Worm (Caenorhabditis elegans) whole organism, L3 larva: Measurements from ENCODE around the gene cnnm-5.

Experiments
- ZK546.5 ChIP-seq: sonication (generic microtip); optimal IDR thresholded peaks from 2 replicates; lab custom pipeline; 2017; ENCODE audit warnings: missing biosample characterization, missing genetic modification characterization
- aly-2 ChIP-seq: fragments of 150-350 bp; optimal IDR thresholded peaks from 2 replicates; lab custom pipeline; 2014; ENCODE audit warnings: missing biosample characterization, missing genetic modification characterization
- ceh-9 ChIP-seq: sonication (generic microtip); optimal IDR thresholded peaks from 2 replicates; lab custom pipeline; 2018; ENCODE audit warnings: missing biosample characterization, missing genetic modification characterization
- egl-27 ChIP-seq: sonication (generic microtip); optimal IDR thresholded peaks from 4 replicates; lab custom pipeline; 2017; ENCODE audit warnings: missing biosample characterization, missing genetic modification reagents, missing genetic modification characterization
- fos-1 ChIP-seq: fragments of 150-350 bp; optimal IDR thresholded peaks from 2 replicates; lab custom pipeline; 2014; ENCODE audit warnings: missing biosample characterization, missing genetic modification characterization
- lin-15B ChIP-seq: fragments of 150-350 bp; optimal IDR thresholded peaks from 2 replicates; lab custom pipeline; 2014; ENCODE audit warnings: missing biosample characterization, missing genetic modification characterization
- lin-39 ChIP-seq: fragments of 150-350 bp; optimal IDR thresholded peaks from 2 replicates; lab custom pipeline; 2018; ENCODE audit warnings: missing biosample characterization, missing genetic modification reagents, missing genetic modification characterization
- nhr-12 ChIP-seq: fragments of 150-350 bp; optimal IDR thresholded peaks from 2 replicates; lab custom pipeline; 2014; ENCODE audit warnings: missing biosample characterization, missing genetic modification characterization
- nhr-76 ChIP-seq: fragments of 150-350 bp; sonication (generic microtip); optimal IDR thresholded peaks from 5 replicates; lab custom pipeline; 2014; ENCODE audit warnings: missing biosample characterization, missing genetic modification characterization
- pha-4 ChIP-seq: fragments of 150-350 bp; optimal IDR thresholded peaks from 2 replicates; lab custom pipeline; 2014; ENCODE audit warnings: missing biosample characterization, missing genetic modification reagents, missing genetic modification characterization
- tbx-2 ChIP-seq: sonication (generic microtip); optimal IDR thresholded peaks from 2 replicates; lab custom pipeline; 2016; ENCODE audit warnings: mild to moderate bottlenecking, missing genetic modification characterization, missing compliant biosample characterization
- ztf-11 ChIP-seq: fragments of 150-350 bp; optimal IDR thresholded peaks from 2 replicates; lab custom pipeline; 2014; ENCODE audit warnings: missing biosample characterization, missing genetic modification characterization

- TF ChIP-seq tbx-2 (tag; lab: Kevin White, UChicago) (no peak), fos-1 (tag; lab: Kevin White, UChicago) (no peak), aly-2 (tag; lab: Kevin White, UChicago) (no peak), lin-39 (no peak), lin-15B (tag; lab: Kevin White, UChicago) (no peak), nhr-76 (tag; lab: Kevin White, UChicago) (no peak), egl-27 (tag; lab: Kevin White, UChicago) (no peak), ztf-11 (tag; lab: Kevin White, UChicago) (no peak), ZK546.5 (tag; lab: Kevin White, UChicago) (no peak), ceh-9 (no peak), pha-4 (tag; lab: Kevin White, UChicago) (no peak), nhr-12 (tag; lab: Kevin White, UChicago) (no peak)
Observed at ce11 chrIII:3804422-3804821, 24.6 kb downstream of the cnnm-5 start, which contains the start of gene xbx-5.
